Worm (Caenorhabditis elegans) whole organism, L3 larva: ENCODE measurements around the gene cth-2.

Experiments
- ZK546.5 ChIP-seq: sonication (generic microtip); optimal IDR thresholded peaks from 2 replicates; lab custom pipeline; 2017; ENCODE audit warnings: missing biosample characterization, missing genetic modification characterization
- ama-1 ChIP-seq: fragments of 150-350 bp; optimal IDR thresholded peaks from 2 replicates; lab custom pipeline; 2018
- elt-1 ChIP-seq: fragments of 150-350 bp; optimal IDR thresholded peaks from 2 replicates; lab custom pipeline; 2014; ENCODE audit warnings: missing biosample characterization, missing genetic modification characterization
- elt-2 ChIP-seq: sonication (generic microtip); optimal IDR thresholded peaks from 2 replicates; lab custom pipeline; 2016; ENCODE audit warnings: missing genetic modification reagents, mild to moderate bottlenecking, missing genetic modification characterization, missing compliant biosample characterization
- nhr-12 ChIP-seq: fragments of 150-350 bp; optimal IDR thresholded peaks from 2 replicates; lab custom pipeline; 2014; ENCODE audit warnings: missing biosample characterization, missing genetic modification characterization
- nhr-23 ChIP-seq: fragments of 150-350 bp; optimal IDR thresholded peaks from 2 replicates; lab custom pipeline; 2014; ENCODE audit warnings: missing biosample characterization, missing genetic modification reagents, missing genetic modification characterization
- nhr-28 ChIP-seq: fragments of 150-350 bp; optimal IDR thresholded peaks from 2 replicates; lab custom pipeline; 2014; ENCODE audit warnings: missing biosample characterization, missing genetic modification characterization
- zag-1 ChIP-seq: fragments of 150-350 bp; optimal IDR thresholded peaks from 2 replicates; lab custom pipeline; 2014; ENCODE audit warnings: missing biosample characterization, missing genetic modification characterization
- ztf-11 ChIP-seq: fragments of 150-350 bp; optimal IDR thresholded peaks from 2 replicates; lab custom pipeline; 2014; ENCODE audit warnings: missing biosample characterization, missing genetic modification characterization

ce11 chrII:7072315-7072589, 14.5 kb upstream of the cth-2 start, which contains the start of gene kars-1:
- TF ChIP-seq elt-1 (tag; lab: Kevin White, UChicago) (no peak), zag-1 (tag; lab: Kevin White, UChicago) (no peak), ZK546.5 (no peak), nhr-28 (tag; lab: Kevin White, UChicago) (no peak), nhr-23 (tag; lab: Kevin White, UChicago) (no peak), ama-1 (lab: Kevin White, UChicago) (no peak), ztf-11 (no peak), elt-2 (tag; lab: Kevin White, UChicago) (no peak), nhr-12 (no peak)
